Worm (Caenorhabditis elegans): ENCODE data around the gene nfu-1.
A peak's percentile ranks its signal among the peaks of the same experiment; 100 is the strongest.

DNA sequence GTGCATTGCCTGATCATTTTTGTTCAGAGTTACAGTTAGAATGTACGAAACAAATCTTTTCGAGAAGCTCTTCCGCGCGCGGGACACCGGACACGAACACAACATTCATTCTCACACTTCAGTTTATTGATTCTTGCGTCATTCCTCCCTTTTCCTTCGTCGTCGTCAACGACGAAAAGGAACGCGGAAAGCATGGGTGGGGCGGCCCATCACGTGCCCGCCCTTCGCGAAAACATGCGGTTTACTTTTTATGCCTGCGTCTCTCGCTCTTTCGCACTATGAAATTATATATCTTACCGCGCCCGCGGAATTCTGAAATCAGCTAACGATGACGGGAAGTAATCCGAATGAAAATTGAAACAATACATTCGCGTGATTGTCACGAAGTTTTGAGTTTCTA lies 6.6 kb upstream of the nfu-1 start:
- no peak for TF ChIP-seq atf-7 (tag; optimal IDR thresholded peaks at IDR 0.05)
- TF ChIP-seq aptf-3 (GFP tag; IDR thresholded peaks at IDR 0.05) = no peak
- TF ChIP-seq tbx-9 (tag; optimal IDR thresholded peaks at IDR 0.05; ENCODE audit: borderline replicate concordance) = no peak
- TF ChIP-seq bed-2 (GFP tag; IDR thresholded peaks at IDR 0.05) = no peak
- TF ChIP-seq ekl-4 (GFP tag; IDR thresholded peaks at IDR 0.05) = no peak
- TF ChIP-seq ceh-40 (GFP tag; IDR thresholded peaks at IDR 0.05) = no peak
- no peak for TF ChIP-seq K11D2.4 (GFP tag; IDR thresholded peaks at IDR 0.05)
- TF ChIP-seq F52B5.7 (tag; optimal IDR thresholded peaks at IDR 0.05) = no peak
- TF ChIP-seq nhr-90 (tag; optimal IDR thresholded peaks at IDR 0.05) = no peak
- peak; percentile 27 for TF ChIP-seq ztf-26 (tag; optimal IDR thresholded peaks at IDR 0.05)
- no peak for TF ChIP-seq lag-1 (GFP tag; IDR thresholded peaks at IDR 0.05)

Data from whole organism, young adult.